Fruit fly (Drosophila melanogaster): ENCODE data around the gene Muc11A.

- no peak for TF ChIP-seq CG3919 (GFP tag; optimal IDR thresholded peaks at IDR 0.05)
- TF ChIP-seq Gug (GFP tag; IDR thresholded peaks at IDR 0.05): no peak
Observed at dm6 chrX:12034713-12035112, 24.9 kb upstream of the Muc11A start.

Measured in whole organism, prepupa.